Worm (Caenorhabditis elegans): Measurements from ENCODE around the gene ram-2.

- no peak for TF ChIP-seq med-1 (GFP tag; optimal IDR thresholded peaks at IDR 0.05; ENCODE audit: insufficient read depth)
- TF ChIP-seq cog-1 (tag; optimal IDR thresholded peaks at IDR 0.05): no peak
- no peak for TF ChIP-seq flt-1 (GFP tag; IDR thresholded peaks at IDR 0.05)
Observed at ce11 chrII:11048930-11049329, 32.2 kb upstream of the ram-2 start, which contains the start of gene F33A8.4.
